Worm (Caenorhabditis elegans): ENCODE data around the gene T26H5.10.

Gene T26H5.10

ce11 chrV:15483563-15483962, 40.0 kb upstream of the T26H5.10 start:
- TF ChIP-seq elt-3 (tag; optimal IDR thresholded peaks at IDR 0.05) (peak in 1 of 6 experiments; percentile 9), nhr-19 (GFP tag; conservative IDR thresholded peaks at IDR 0.05) (peak; percentile 27; the same call in 1 of the 2 replicates), snu-23 (GFP tag; optimal IDR thresholded peaks at IDR 0.05) (peak; percentile 37), nhr-84 (tag; optimal IDR thresholded peaks at IDR 0.05) (no peak), ceh-90 (tag; optimal IDR thresholded peaks at IDR 0.05) (no peak), elt-2 (tag; optimal IDR thresholded peaks at IDR 0.05) (peak; percentile 6), nhr-85 (tag) (peak; percentile 36), nhr-90 (tag; optimal IDR thresholded peaks at IDR 0.05; ENCODE audit: poor library complexity) (peak; percentile 16), pag-3 (tag; optimal IDR thresholded peaks at IDR 0.05; ENCODE audit: borderline replicate concordance, insufficient read depth) (no peak), lin-35 (GFP tag; optimal IDR thresholded peaks at IDR 0.05) (peak in 1 of 2 experiments; percentile 43), blmp-1 (tag; optimal IDR thresholded peaks at IDR 0.05) (peak; percentile 45), lin-14 (GFP tag; optimal IDR thresholded peaks at IDR 0.05) (peak; percentile 57), mep-1 (tag; optimal IDR thresholded peaks at IDR 0.05) (peak; percentile 17), nhr-20 (tag; optimal IDR thresholded peaks at IDR 0.05) (peak; percentile 39)

ce11 chrV:15481374-15481773, 37.8 kb upstream of the T26H5.10 start, which contains the start of gene nhr-150:
nhr-150 (minus strand) TSS chrV:15481465.
- no peak for TF ChIP-seq snpc-4 (tag; optimal IDR thresholded peaks at IDR 0.05)
- TF ChIP-seq irx-1 (tag; optimal IDR thresholded peaks at IDR 0.05) = no peak
- TF ChIP-seq nhr-28 (tag; optimal IDR thresholded peaks at IDR 0.05) = no peak
- no peak for TF ChIP-seq blmp-1 (tag; optimal IDR thresholded peaks at IDR 0.05)
- TF ChIP-seq nhr-47 (tag; optimal IDR thresholded peaks at IDR 0.05) = no peak
- no peak for TF ChIP-seq elt-2 (tag; optimal IDR thresholded peaks at IDR 0.05)
- no peak for TF ChIP-seq Y116A8C.19 (tag; optimal IDR thresholded peaks at IDR 0.05; ENCODE audit: borderline replicate concordance)
- TF ChIP-seq mep-1 (tag; optimal IDR thresholded peaks at IDR 0.05) = no peak
- TF ChIP-seq nhr-19 (GFP tag; conservative IDR thresholded peaks at IDR 0.05) = no peak
- no peak for TF ChIP-seq alr-1 (tag; optimal IDR thresholded peaks at IDR 0.05; ENCODE audit: borderline replicate concordance)
- TF ChIP-seq tlp-1 (tag; optimal IDR thresholded peaks at IDR 0.05) = no peak
- TF ChIP-seq ceh-90 (tag; optimal IDR thresholded peaks at IDR 0.05) = no peak
- TF ChIP-seq ztf-11 (tag; optimal IDR thresholded peaks at IDR 0.05) = no peak
- TF ChIP-seq efl-3 (GFP tag; optimal IDR thresholded peaks at IDR 0.05) = no peak
- TF ChIP-seq aha-1 (tag; optimal IDR thresholded peaks at IDR 0.05) = no peak
- no peak for TF ChIP-seq fkh-4 (tag; optimal IDR thresholded peaks at IDR 0.05; ENCODE audit: borderline replicate concordance)
- TF ChIP-seq nhr-77 (tag; optimal IDR thresholded peaks at IDR 0.05) = no peak
- no peak for TF ChIP-seq pag-3 (tag; optimal IDR thresholded peaks at IDR 0.05; ENCODE audit: borderline replicate concordance, insufficient read depth)
- TF ChIP-seq swsn-7 (tag; optimal IDR thresholded peaks at IDR 0.05) = no peak
- no peak for TF ChIP-seq C16A3.4 (tag; optimal IDR thresholded peaks at IDR 0.05)

- TF ChIP-seq nhr-76 (tag; optimal IDR thresholded peaks at IDR 0.05) (no peak), ceh-90 (tag; optimal IDR thresholded peaks at IDR 0.05) (no peak), unc-130 (tag; optimal IDR thresholded peaks at IDR 0.05) (no peak), unc-98 (GFP tag; IDR thresholded peaks at IDR 0.05) (no peak), C04F5.9 (tag; optimal IDR thresholded peaks at IDR 0.05) (no peak), ceh-88 (GFP tag; IDR thresholded peaks at IDR 0.05) (no peak), ztf-11 (tag; optimal IDR thresholded peaks at IDR 0.05) (no peak), pqm-1 (tag; optimal IDR thresholded peaks at IDR 0.05) (no peak), isw-1 (GFP tag; IDR thresholded peaks at IDR 0.05) (no peak), ztf-4 (tag; optimal IDR thresholded peaks at IDR 0.05) (no peak), pag-3 (tag; optimal IDR thresholded peaks at IDR 0.05; ENCODE audit: borderline replicate concordance, insufficient read depth) (no peak), dpl-1 (GFP tag; optimal IDR thresholded peaks at IDR 0.05) (no peak), lin-13 (GFP tag; optimal IDR thresholded peaks at IDR 0.05) (no peak), nhr-237 (tag; optimal IDR thresholded peaks at IDR 0.05) (no peak), lin-14 (GFP tag; optimal IDR thresholded peaks at IDR 0.05) (no peak), elt-3 (tag; optimal IDR thresholded peaks at IDR 0.05) (no peak), sox-4 (tag; optimal IDR thresholded peaks at IDR 0.05) (no peak)
Measured at ce11 chrV:15480505-15481075, 37.0 kb upstream of the T26H5.10 start.

Measured in whole organism, L1 larva.